Worm (Caenorhabditis elegans) whole organism, L2 larva: ENCODE results near the gene popl-1.

Experiments used
- C34F6.9 ChIP-seq: fragments of 150-350 bp; optimal IDR thresholded peaks from 2 replicates; lab custom pipeline; 2014; ENCODE audit warnings: missing biosample characterization, missing genetic modification characterization
- R02D3.7 ChIP-seq: fragments of 150-350 bp; optimal IDR thresholded peaks from 2 replicates; lab custom pipeline; 2014; ENCODE audit warnings: missing biosample characterization, missing genetic modification characterization
- Y55F3AM.14 ChIP-seq: fragments of 200-800 bp; sonication (Bioruptor generic); optimal IDR thresholded peaks from 2 replicates; lab custom pipeline; 2018; ENCODE audit warnings: mild to moderate bottlenecking, missing genetic modification characterization, missing compliant biosample characterization
- ZK546.5 ChIP-seq: sonication (generic microtip); optimal IDR thresholded peaks from 2 replicates; lab custom pipeline; 2017; ENCODE audit warnings: missing biosample characterization, missing genetic modification characterization
- alr-1 ChIP-seq: fragments of 150-350 bp; optimal IDR thresholded peaks from 2 replicates; lab custom pipeline; 2014; ENCODE audit warnings: missing biosample characterization, missing genetic modification characterization
- aly-2 ChIP-seq: fragments of 150-350 bp; optimal IDR thresholded peaks from 2 replicates; lab custom pipeline; 2014; ENCODE audit warnings: missing biosample characterization, missing genetic modification characterization
- ama-1 ChIP-seq: fragments of 150-350 bp; optimal IDR thresholded peaks from 2 replicates; lab custom pipeline; 2018; ENCODE audit warnings: inconsistent platforms
- blmp-1 ChIP-seq: sonication (generic microtip); optimal IDR thresholded peaks from 2 replicates; lab custom pipeline; 2017; ENCODE audit warnings: missing genetic modification characterization, mild to moderate bottlenecking, missing compliant biosample characterization, antibody characterized with exemption, moderate library complexity; ENCODE audit not compliant: insufficient read depth
- ceh-16 ChIP-seq: fragments of 150-350 bp; optimal IDR thresholded peaks from 2 replicates; lab custom pipeline; 2014; ENCODE audit warnings: missing biosample characterization, missing genetic modification characterization
- ceh-82 ChIP-seq: fragments of 150-350 bp; optimal IDR thresholded peaks from 2 replicates; lab custom pipeline; 2014; ENCODE audit warnings: missing biosample characterization, missing genetic modification characterization
- crh-2 ChIP-seq: sonication (generic microtip); optimal IDR thresholded peaks from 2 replicates; lab custom pipeline; 2017; ENCODE audit warnings: missing biosample characterization, missing genetic modification characterization
- dmd-4 ChIP-seq: sonication (generic microtip); optimal IDR thresholded peaks from 2 replicates; lab custom pipeline; 2017; ENCODE audit warnings: missing biosample characterization, missing genetic modification characterization
- egl-27 ChIP-seq: sonication (generic microtip); optimal IDR thresholded peaks from 3 replicates; lab custom pipeline; 2017; ENCODE audit warnings: missing biosample characterization, missing genetic modification reagents, missing genetic modification characterization
- elt-1 ChIP-seq: fragments of 150-350 bp; optimal IDR thresholded peaks from 2 replicates; lab custom pipeline; 2014; ENCODE audit warnings: missing biosample characterization, missing genetic modification characterization
- elt-3 ChIP-seq: sonication (generic microtip); optimal IDR thresholded peaks from 2 replicates; lab custom pipeline; 2017; ENCODE audit warnings: missing biosample characterization, missing genetic modification characterization
- fos-1 ChIP-seq: fragments of 150-350 bp; optimal IDR thresholded peaks from 2 replicates; lab custom pipeline; 2014; ENCODE audit warnings: missing biosample characterization, missing genetic modification characterization
- gmeb-1 ChIP-seq: fragments of 150-350 bp; optimal IDR thresholded peaks from 2 replicates; lab custom pipeline; 2014; ENCODE audit warnings: missing biosample characterization, missing genetic modification characterization
- lin-11 ChIP-seq: fragments of 150-350 bp; sonication (generic microtip); optimal IDR thresholded peaks from 2 replicates; lab custom pipeline; 2014; ENCODE audit warnings: missing biosample characterization, missing genetic modification characterization, inconsistent platforms, mixed read lengths
- lin-13 ChIP-seq: fragments of 150-350 bp; optimal IDR thresholded peaks from 2 replicates; lab custom pipeline; 2014; ENCODE audit warnings: missing biosample characterization, missing genetic modification reagents, missing genetic modification characterization
- lin-39 ChIP-seq: fragments of 150-350 bp; optimal IDR thresholded peaks from 2 replicates; lab custom pipeline; 2014; ENCODE audit warnings: missing biosample characterization, missing genetic modification reagents, missing genetic modification characterization
- lsy-2 ChIP-seq, 2 experiments: fragments of 150-350 bp in 1 of 2; sonication (generic microtip) in 1 of 2; optimal IDR thresholded peaks; 2 replicates each; lab custom pipeline; 2014 to 2017; ENCODE audit warnings: missing biosample characterization in 2 of 2, missing genetic modification characterization in 2 of 2
- mab-5 ChIP-seq: fragments of 150-350 bp; optimal IDR thresholded peaks from 2 replicates; lab custom pipeline; 2014; ENCODE audit warnings: missing biosample characterization, missing genetic modification characterization
- mbf-1 ChIP-seq: sonication (generic microtip); optimal IDR thresholded peaks from 2 replicates; lab custom pipeline; 2017; ENCODE audit warnings: missing biosample characterization, missing genetic modification characterization
- mdl-1 ChIP-seq, 2 experiments: fragments of 150-350 bp in 1 of 2; sonication (generic microtip) in 1 of 2; optimal IDR thresholded peaks; 2 replicates each; lab custom pipeline; 2017; ENCODE audit warnings: missing biosample characterization in 2 of 2, missing genetic modification characterization in 2 of 2
- nhr-10 ChIP-seq: sonication (generic microtip); optimal IDR thresholded peaks from 2 replicates; lab custom pipeline; 2017; ENCODE audit warnings: missing biosample characterization, missing genetic modification characterization
- nhr-11 ChIP-seq: fragments of 150-350 bp; optimal IDR thresholded peaks from 2 replicates; lab custom pipeline; 2014; ENCODE audit warnings: missing biosample characterization, missing genetic modification characterization
- nhr-12 ChIP-seq: fragments of 150-350 bp; optimal IDR thresholded peaks from 2 replicates; lab custom pipeline; 2014; ENCODE audit warnings: missing biosample characterization, missing genetic modification characterization
- nhr-129 ChIP-seq: fragments of 150-350 bp; optimal IDR thresholded peaks from 2 replicates; lab custom pipeline; 2014; ENCODE audit warnings: missing biosample characterization, missing genetic modification characterization
- nhr-23 ChIP-seq: fragments of 150-350 bp; optimal IDR thresholded peaks from 2 replicates; lab custom pipeline; 2014; ENCODE audit warnings: missing biosample characterization, missing genetic modification reagents, missing genetic modification characterization
- nhr-237 ChIP-seq: fragments of 150-350 bp; optimal IDR thresholded peaks from 2 replicates; lab custom pipeline; 2014; ENCODE audit warnings: missing biosample characterization, missing genetic modification characterization
- nhr-25 ChIP-seq: fragments of 150-350 bp; sonication (generic microtip); optimal IDR thresholded peaks from 3 replicates; lab custom pipeline; 2014; ENCODE audit warnings: missing biosample characterization, missing genetic modification characterization
- nhr-6 ChIP-seq: fragments of 150-350 bp; optimal IDR thresholded peaks from 2 replicates; lab custom pipeline; 2014; ENCODE audit warnings: missing biosample characterization, missing genetic modification characterization
- nhr-77 ChIP-seq: fragments of 150-350 bp; optimal IDR thresholded peaks from 2 replicates; lab custom pipeline; 2014; ENCODE audit warnings: missing biosample characterization, missing genetic modification characterization
- peb-1 ChIP-seq: fragments of 150-350 bp; optimal IDR thresholded peaks from 2 replicates; lab custom pipeline; 2014; ENCODE audit warnings: missing biosample characterization, missing genetic modification characterization
- sem-4 ChIP-seq: fragments of 150-350 bp; optimal IDR thresholded peaks from 2 replicates; lab custom pipeline; 2014; ENCODE audit warnings: missing biosample characterization, missing genetic modification reagents, missing genetic modification characterization
- skn-1 ChIP-seq: sonication (generic microtip); optimal IDR thresholded peaks from 2 replicates; lab custom pipeline; 2017; ENCODE audit warnings: missing biosample characterization, missing genetic modification characterization
- sma-3 ChIP-seq: sonication (generic microtip); optimal IDR thresholded peaks from 2 replicates; lab custom pipeline; 2016; ENCODE audit warnings: missing genetic modification reagents, missing genetic modification characterization, missing compliant biosample characterization
- sma-9 ChIP-seq, 2 experiments: fragments of 150-350 bp in 1 of 2; sonication (generic microtip) in 1 of 2; optimal IDR thresholded peaks; 2 replicates each; lab custom pipeline; 2014 to 2016; ENCODE audit warnings: missing genetic modification characterization in 2 of 2, mild to moderate bottlenecking in 1 of 2, missing biosample characterization in 1 of 2, missing compliant biosample characterization in 1 of 2, missing genetic modification reagents in 1 of 2, moderate library complexity in 1 of 2
- snpc-4 ChIP-seq: fragments of 150-350 bp; optimal IDR thresholded peaks from 2 replicates; lab custom pipeline; 2014; ENCODE audit warnings: missing biosample characterization, missing genetic modification characterization
- unc-39 ChIP-seq: fragments of 150-350 bp; optimal IDR thresholded peaks from 2 replicates; lab custom pipeline; 2014; ENCODE audit warnings: missing biosample characterization, missing genetic modification characterization
- unc-55 ChIP-seq: fragments of 150-350 bp; sonication (generic microtip); optimal IDR thresholded peaks from 3 replicates; lab custom pipeline; 2014; ENCODE audit warnings: missing biosample characterization, missing genetic modification reagents, missing genetic modification characterization
- unc-62 ChIP-seq: fragments of 150-350 bp; optimal IDR thresholded peaks from 2 replicates; lab custom pipeline; 2014; ENCODE audit warnings: missing biosample characterization, missing genetic modification reagents, missing genetic modification characterization
- ztf-1 ChIP-seq: fragments of 200-800 bp; sonication (Bioruptor generic); conservative IDR thresholded peaks from 2 replicates; pipeline ENCODE4 v1.3.6; 2022; ENCODE audit warnings: missing genetic modification characterization, missing compliant biosample characterization
- ztf-11 ChIP-seq: sonication (generic microtip); optimal IDR thresholded peaks from 2 replicates; lab custom pipeline; 2017; ENCODE audit warnings: missing biosample characterization, missing genetic modification characterization
- ztf-4 ChIP-seq: fragments of 150-350 bp; optimal IDR thresholded peaks from 2 replicates; lab custom pipeline; 2014; ENCODE audit warnings: missing biosample characterization, missing genetic modification characterization

popl-1 gene

DNA sequence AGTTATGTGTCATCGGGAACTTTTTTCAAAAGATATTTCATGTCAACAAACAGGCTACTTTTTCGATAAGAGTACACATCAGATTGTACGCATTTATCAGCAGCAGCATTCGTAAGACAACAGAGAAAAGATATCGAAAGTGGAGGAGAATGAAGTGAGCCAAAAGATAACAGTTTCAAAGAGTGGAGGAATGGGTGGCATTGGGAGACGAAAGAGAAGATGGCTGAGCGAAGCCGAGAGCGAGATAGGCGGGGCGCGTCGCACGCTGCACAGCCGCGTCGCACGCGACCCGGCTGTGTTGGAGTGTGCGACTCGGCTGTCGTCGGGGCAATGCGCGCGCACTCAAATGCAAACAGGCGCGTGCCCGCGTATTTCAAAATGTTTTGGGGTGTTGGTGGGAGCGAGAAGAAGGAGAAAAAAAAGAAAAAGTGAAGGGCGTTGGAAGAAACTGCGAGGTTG is 33.4 kb upstream of the popl-1 start (continued):
- TF ChIP-seq elt-3 (tag; lab: Kevin White, UChicago) (no peak), ztf-11 (tag; lab: Kevin White, UChicago) (no peak), Y55F3AM.14 (GFP tag; lab: Kevin White, UChicago) (peak; percentile 89), mdl-1 (tag; optimal IDR thresholded peaks at IDR 0.05; lab: Kevin White, UChicago) (peak; percentile 85 to 92), lin-13 (GFP tag; lab: Kevin White, UChicago) (peak; percentile 66), nhr-12 (tag; lab: Kevin White, UChicago) (no peak), unc-55 (peak; percentile 85)
- TF ChIP-seq, all 48 proteins: peak for 26

- TF ChIP-seq blmp-1 (tag; lab: Kevin White, UChicago) (no peak), gmeb-1 (no peak), lin-39 (tag; lab: Kevin White, UChicago) (no peak), ztf-4 (tag; lab: Kevin White, UChicago) (no peak), sma-3 (GFP tag; lab: Kevin White, UChicago) (no peak), nhr-77 (tag; lab: Kevin White, UChicago) (no peak), unc-62 (GFP tag; lab: Kevin White, UChicago) (no peak), crh-2 (tag; lab: Kevin White, UChicago) (no peak), nhr-12 (tag; lab: Kevin White, UChicago) (no peak), mbf-1 (tag; lab: Kevin White, UChicago) (no peak), nhr-11 (tag; lab: Kevin White, UChicago) (no peak), ceh-82 (tag; lab: Kevin White, UChicago) (no peak), lin-13 (GFP tag; lab: Kevin White, UChicago) (no peak), lin-11 (tag; lab: Kevin White, UChicago) (no peak), nhr-6 (tag; lab: Kevin White, UChicago) (no peak), ztf-11 (tag; lab: Kevin White, UChicago) (no peak), elt-1 (tag; lab: Kevin White, UChicago) (no peak), aly-2 (tag; lab: Kevin White, UChicago) (no peak)
- TF ChIP-seq, all 48 proteins: peak for 0
Measured at ce11 chrIII:6463679-6464078, 32.9 kb upstream of the popl-1 start, which contains the start of gene dlc-1. Gene dlc-1 (minus strand): TSS chrIII:6463779.

DNA sequence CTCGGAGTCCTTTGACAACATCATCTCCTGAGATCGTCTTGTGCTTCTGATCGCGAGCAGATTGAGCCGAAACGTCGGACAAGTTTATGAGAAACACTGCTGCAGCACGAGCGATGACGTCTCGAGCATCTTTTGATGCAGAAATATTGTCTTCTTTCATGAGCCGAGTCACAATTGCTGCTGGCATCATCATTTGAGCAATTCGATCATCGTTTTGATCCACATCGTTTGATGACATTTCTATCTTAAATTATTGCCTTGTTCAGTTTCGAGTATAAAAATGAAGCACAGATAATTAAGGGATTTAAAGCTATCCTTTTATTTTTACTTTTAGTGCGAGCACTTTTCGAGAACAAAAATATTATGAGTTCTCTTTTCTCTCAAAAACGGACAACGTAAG is 31.9 kb upstream of the popl-1 start, which contains the start of gene T26A5.8:
Gene T26A5.8 (minus strand): TSS at position 247 of the 400 bp plus-strand sequence.
- TF ChIP-seq nhr-11 (tag; lab: Kevin White, UChicago) (no peak), nhr-129 (tag; lab: Kevin White, UChicago) (peak; percentile 25), unc-55 (no peak), C34F6.9 (tag; lab: Kevin White, UChicago) (no peak), unc-62 (GFP tag; lab: Kevin White, UChicago) (no peak), nhr-25 (no peak), blmp-1 (tag; lab: Kevin White, UChicago) (no peak), nhr-10 (tag; lab: Kevin White, UChicago) (no peak), ztf-1 (GFP tag; lab: Robert Waterston, UW) (no peak), mab-5 (tag; lab: Kevin White, UChicago) (no peak), snpc-4 (no peak), lsy-2 (tag; optimal IDR thresholded peaks at IDR 0.05; lab: Kevin White, UChicago) (peak in 1 of 2 experiments; percentile 58), ceh-16 (tag; lab: Kevin White, UChicago) (no peak), ama-1 (lab: Kevin White, UChicago) (peak; percentile 56), ZK546.5 (tag; lab: Kevin White, UChicago) (no peak), lin-13 (GFP tag; lab: Kevin White, UChicago) (peak; percentile 15), peb-1 (tag; lab: Kevin White, UChicago) (no peak), aly-2 (tag; lab: Kevin White, UChicago) (no peak), nhr-77 (tag; lab: Kevin White, UChicago) (no peak), egl-27 (no peak), unc-39 (no peak), gmeb-1 (no peak), sma-3 (GFP tag; lab: Kevin White, UChicago) (peak; percentile 45), crh-2 (tag; lab: Kevin White, UChicago) (peak; percentile 10), mdl-1 (tag; optimal IDR thresholded peaks at IDR 0.05; lab: Kevin White, UChicago) (no peak), dmd-4 (tag; lab: Kevin White, UChicago) (no peak), R02D3.7 (tag; lab: Kevin White, UChicago) (no peak), lin-39 (tag; lab: Kevin White, UChicago) (no peak), sem-4 (tag; lab: Kevin White, UChicago) (no peak), nhr-6 (tag; lab: Kevin White, UChicago) (peak; percentile 19), elt-3 (tag; lab: Kevin White, UChicago) (no peak), nhr-12 (tag; lab: Kevin White, UChicago) (no peak), nhr-237 (tag; lab: Kevin White, UChicago) (no peak), sma-9 (GFP tag; optimal IDR thresholded peaks at IDR 0.05; lab: Kevin White, UChicago) (no peak), sma-9 (tag; optimal IDR thresholded peaks at IDR 0.05; lab: Kevin White, UChicago) (no peak), alr-1 (tag; lab: Kevin White, UChicago) (no peak), ztf-11 (tag; lab: Kevin White, UChicago) (no peak), Y55F3AM.14 (GFP tag; lab: Kevin White, UChicago) (no peak), skn-1 (no peak), lin-11 (tag; lab: Kevin White, UChicago) (no peak), ztf-4 (tag; lab: Kevin White, UChicago) (peak; percentile 29), nhr-23 (no peak), fos-1 (no peak), ceh-82 (tag; lab: Kevin White, UChicago) (no peak), mbf-1 (tag; lab: Kevin White, UChicago) (no peak)
